Worm (Caenorhabditis elegans): ENCODE measurements around the gene spe-39.
A peak's percentile ranks its signal among the peaks of the same experiment; 100 is the strongest.

The spe-39 gene

DNA sequence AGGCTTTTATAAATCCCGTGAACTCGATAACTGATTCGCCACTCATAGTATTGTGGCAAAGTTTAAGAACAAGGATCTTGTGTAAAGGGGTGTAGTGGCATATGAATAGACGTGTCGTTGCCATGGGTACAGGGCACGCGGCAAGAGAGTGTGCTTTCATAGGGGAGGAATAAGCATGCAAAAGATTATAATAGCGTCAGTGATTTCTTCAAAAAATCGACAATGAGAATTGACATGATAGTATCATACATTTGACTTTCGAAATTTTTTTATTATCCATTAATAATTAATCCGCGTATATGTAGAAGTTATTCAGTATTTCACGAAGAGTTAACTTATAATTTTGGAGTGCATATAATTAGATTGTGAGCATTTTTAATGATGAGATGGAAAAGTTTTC, 20.3 kb upstream of the spe-39 start, which contains the start of gene bbs-8:
TSS of gene bbs-8 (minus strand) at position 101 of the 400 bp plus-strand sequence.
- TF ChIP-seq unc-62 (GFP tag; optimal IDR thresholded peaks at IDR 0.05) = no peak
- TF ChIP-seq hmg-11 (tag; optimal IDR thresholded peaks at IDR 0.05) = no peak
- no peak for TF ChIP-seq pha-4 (tag; optimal IDR thresholded peaks at IDR 0.05)
- no peak for TF ChIP-seq elt-3 (tag; optimal IDR thresholded peaks at IDR 0.05)
- no peak for TF ChIP-seq nfya-1 (tag; optimal IDR thresholded peaks at IDR 0.05; ENCODE audit: insufficient read depth)
- no peak for TF ChIP-seq pqm-1 (tag; optimal IDR thresholded peaks at IDR 0.05)
- TF ChIP-seq fkh-2 (tag; optimal IDR thresholded peaks at IDR 0.05) = no peak
- TF ChIP-seq egl-5 (tag; optimal IDR thresholded peaks at IDR 0.05) = no peak

- TF ChIP-seq sea-2 (GFP tag; optimal IDR thresholded peaks at IDR 0.05) (no peak), nhr-28 (tag; optimal IDR thresholded peaks at IDR 0.05) (no peak), ceh-9 (tag; optimal IDR thresholded peaks at IDR 0.05) (no peak), eor-1 (tag; optimal IDR thresholded peaks at IDR 0.05) (no peak), egl-27 (tag; optimal IDR thresholded peaks at IDR 0.05) (no peak), ZK546.5 (tag; optimal IDR thresholded peaks at IDR 0.05) (no peak), pha-4 (tag; optimal IDR thresholded peaks at IDR 0.05) (no peak), elt-1 (tag; optimal IDR thresholded peaks at IDR 0.05) (no peak), lin-15B (tag; optimal IDR thresholded peaks at IDR 0.05) (no peak), lsy-12 (tag; optimal IDR thresholded peaks at IDR 0.05) (no peak)
These were observed 17.7 kb upstream of the spe-39 start for ce11 chrV:6767576-6767975.

- peak; percentile 17 for TF ChIP-seq nfya-1 (tag; optimal IDR thresholded peaks at IDR 0.05; ENCODE audit: insufficient read depth)
- no peak for TF ChIP-seq ceh-16 (tag; optimal IDR thresholded peaks at IDR 0.05)
These were observed 16.8 kb upstream of the spe-39 start, which contains the start of the genes T25F10.1 and clik-1 for ce11 chrV:6768452-6768929. TSS of gene T25F10.1 (plus strand) at chrV:6768502. TSS of gene clik-1 (minus strand) at chrV:6768732.

ce11 chrV:6769440-6769839, 15.8 kb upstream of the spe-39 start:
- TF ChIP-seq ceh-16 (tag; optimal IDR thresholded peaks at IDR 0.05) = no peak
- no peak for TF ChIP-seq nhr-77 (tag; optimal IDR thresholded peaks at IDR 0.05)
- TF ChIP-seq ama-1 (optimal IDR thresholded peaks at IDR 0.05) = no peak
- no peak for TF ChIP-seq ztf-11 (tag; optimal IDR thresholded peaks at IDR 0.05)
- TF ChIP-seq fkh-10 (GFP tag; optimal IDR thresholded peaks at IDR 0.05) = no peak
- no peak for TF ChIP-seq zag-1 (tag; optimal IDR thresholded peaks at IDR 0.05)
- TF ChIP-seq lsy-12 (tag; optimal IDR thresholded peaks at IDR 0.05) = no peak
- TF ChIP-seq egl-5 (tag; optimal IDR thresholded peaks at IDR 0.05) = no peak
- TF ChIP-seq nhr-25 (tag; optimal IDR thresholded peaks at IDR 0.05) = no peak
- TF ChIP-seq mml-1 (tag; optimal IDR thresholded peaks at IDR 0.05) = no peak
- TF ChIP-seq jun-1 (tag; optimal IDR thresholded peaks at IDR 0.05) = no peak

ce11 chrV:6771645-6772044, 13.6 kb upstream of the spe-39 start, which contains the start of gene srh-30:
TSS of gene srh-30 (minus strand) at chrV:6771745.
- TF ChIP-seq snpc-4 (tag; optimal IDR thresholded peaks at IDR 0.05) (no peak), lin-15B (tag; optimal IDR thresholded peaks at IDR 0.05) (no peak), ceh-82 (tag; optimal IDR thresholded peaks at IDR 0.05) (no peak), nfya-1 (tag; optimal IDR thresholded peaks at IDR 0.05; ENCODE audit: insufficient read depth) (no peak), fos-1 (tag; optimal IDR thresholded peaks at IDR 0.05) (no peak), mdl-1 (tag; optimal IDR thresholded peaks at IDR 0.05) (no peak), elt-1 (tag; optimal IDR thresholded peaks at IDR 0.05) (no peak), mml-1 (tag; optimal IDR thresholded peaks at IDR 0.05) (no peak)

- TF ChIP-seq nhr-43 (tag; optimal IDR thresholded peaks at IDR 0.05; ENCODE audit: poor library complexity, severe bottlenecking) = no peak
- no peak for TF ChIP-seq lin-39 (tag; optimal IDR thresholded peaks at IDR 0.05)
- TF ChIP-seq nhr-12 (tag; optimal IDR thresholded peaks at IDR 0.05) = no peak
- TF ChIP-seq ceh-28 (tag; optimal IDR thresholded peaks at IDR 0.05) = no peak
- TF ChIP-seq nhr-237 (tag; optimal IDR thresholded peaks at IDR 0.05) = no peak
These were observed 11.5 kb upstream of the spe-39 start, which contains the start of gene ZC404.16 for ce11 chrV:6773735-6774134. TSS of gene ZC404.16 (minus strand) at chrV:6773835.
